Worm (Caenorhabditis elegans) whole organism, L3 larva: ENCODE data around the gene D2023.6.

Source experiments
- daf-12 ChIP-seq: fragments of 150-350 bp; optimal IDR thresholded peaks from 2 replicates; lab custom pipeline; 2014; ENCODE audit warnings: missing biosample characterization, missing genetic modification reagents, missing genetic modification characterization
- fos-1 ChIP-seq: fragments of 150-350 bp; optimal IDR thresholded peaks from 2 replicates; lab custom pipeline; 2014; ENCODE audit warnings: missing biosample characterization, missing genetic modification characterization
- lin-39 ChIP-seq: fragments of 150-350 bp; optimal IDR thresholded peaks from 2 replicates; lab custom pipeline; 2018; ENCODE audit warnings: missing biosample characterization, missing genetic modification reagents, missing genetic modification characterization
- nhr-11 ChIP-seq: fragments of 150-350 bp; optimal IDR thresholded peaks from 2 replicates; lab custom pipeline; 2014; ENCODE audit warnings: missing biosample characterization, missing genetic modification characterization
- nhr-28 ChIP-seq: fragments of 150-350 bp; optimal IDR thresholded peaks from 2 replicates; lab custom pipeline; 2014; ENCODE audit warnings: missing biosample characterization, missing genetic modification characterization
- sea-2 ChIP-seq: fragments of 150-350 bp; sonication (generic microtip); optimal IDR thresholded peaks from 4 replicates; lab custom pipeline; 2014; ENCODE audit warnings: missing biosample characterization, missing genetic modification reagents, missing genetic modification characterization

DNA sequence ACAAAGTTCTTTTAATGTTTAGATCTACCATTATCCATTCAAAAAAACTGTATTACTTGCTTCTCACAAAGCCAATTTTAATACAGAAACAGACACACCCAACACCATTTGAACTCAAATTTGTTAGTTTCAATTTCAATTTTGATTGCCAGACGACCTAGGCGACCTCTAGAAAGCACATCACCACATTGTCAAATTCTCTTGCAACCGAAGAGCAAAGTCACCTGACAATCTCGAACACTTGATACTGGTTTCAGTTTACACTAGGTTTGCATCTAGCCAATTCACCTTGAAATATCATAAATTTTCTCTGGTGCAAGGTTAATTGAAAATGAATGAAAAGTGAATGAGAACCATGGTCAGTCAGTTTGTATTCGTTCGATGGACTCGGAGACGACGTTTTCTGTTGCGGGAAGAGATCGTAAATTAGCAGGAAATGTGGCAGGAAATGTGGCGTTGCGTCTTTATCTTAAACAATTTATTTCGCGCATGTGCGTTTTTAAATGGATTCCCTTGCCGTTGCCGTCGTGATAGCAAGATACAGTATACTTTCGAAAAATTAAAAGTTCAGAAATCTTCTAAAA lies 29.8 kb upstream of the D2023.6 start:
- no peak for TF ChIP-seq fos-1 (tag; lab: Kevin White, UChicago)
- TF ChIP-seq daf-12 (tag; lab: Kevin White, UChicago): no peak
- no peak for TF ChIP-seq lin-39 (tag; lab: Kevin White, UChicago)
- no peak for TF ChIP-seq nhr-11 (tag; lab: Kevin White, UChicago)
- no peak for TF ChIP-seq nhr-28
- no peak for TF ChIP-seq sea-2 (GFP tag; lab: Kevin White, UChicago)
